Fruit fly (Drosophila melanogaster) whole organism, prepupa: ENCODE results near the gene Vps16A.

Source experiments
- CG11294 ChIP-seq: fragments of 200-800 bp; sonication (Bioruptor generic); IDR thresholded peaks from 2 replicates; pipeline ENCODE4 v1.3.6; 2022; ENCODE audit warnings: missing biosample characterization, missing genetic modification characterization
- CG15336 ChIP-seq: fragments of 200-800 bp; sonication (Bioruptor generic); IDR thresholded peaks from 2 replicates; pipeline ENCODE4 v1.3.6; 2022; ENCODE audit warnings: missing biosample characterization, missing genetic modification characterization
- CG1621 ChIP-seq: fragments of 200-800 bp; sonication (Bioruptor generic); optimal IDR thresholded peaks from 3 replicates; lab custom pipeline; 2018; ENCODE audit warnings: missing biosample characterization, mild to moderate bottlenecking, missing genetic modification characterization
- CG16779 ChIP-seq: fragments of 200-800 bp; sonication (Bioruptor generic); optimal IDR thresholded peaks from 3 replicates; lab custom pipeline; 2017; ENCODE audit warnings: missing biosample characterization, mild to moderate bottlenecking, missing genetic modification characterization
- CG3032 ChIP-seq: fragments of 200-800 bp; optimal IDR thresholded peaks from 2 replicates; lab custom pipeline; 2019; ENCODE audit warnings: missing biosample characterization, mild to moderate bottlenecking, missing genetic modification characterization, moderate library complexity
- CG8319 ChIP-seq: fragments of 200-800 bp; sonication (Bioruptor generic); optimal IDR thresholded peaks from 3 replicates; lab custom pipeline; 2016; ENCODE audit warnings: missing biosample characterization, missing genetic modification characterization
- CG9139 ChIP-seq: fragments of 200-800 bp; sonication (Bioruptor generic); optimal IDR thresholded peaks from 3 replicates; lab custom pipeline; 2017; ENCODE audit warnings: missing biosample characterization, mild to moderate bottlenecking, missing genetic modification characterization
- Eip75B ChIP-seq: fragments of 200-800 bp; sonication (Bioruptor generic); optimal IDR thresholded peaks from 3 replicates; lab custom pipeline; 2016; ENCODE audit warnings: missing biosample characterization, missing genetic modification characterization
- Ets21C ChIP-seq: fragments of 200-800 bp; sonication (Bioruptor generic); optimal IDR thresholded peaks from 3 replicates; lab custom pipeline; 2016; ENCODE audit warnings: missing biosample characterization, missing genetic modification characterization
- Hr38 ChIP-seq: sonication (Bioruptor generic); optimal IDR thresholded peaks from 2 replicates; lab custom pipeline; 2016; ENCODE audit warnings: missing biosample characterization, missing genetic modification characterization
- Lpt ChIP-seq: fragments of 200-800 bp; sonication (Bioruptor generic); optimal IDR thresholded peaks from 3 replicates; lab custom pipeline; 2016; ENCODE audit warnings: missing biosample characterization, missing genetic modification characterization
- OdsH ChIP-seq: fragments of 200-800 bp; sonication (Bioruptor generic); optimal IDR thresholded peaks from 3 replicates; lab custom pipeline; 2016; ENCODE audit warnings: missing biosample characterization, missing genetic modification characterization
- Smox ChIP-seq: fragments of 200-800 bp; sonication (Bioruptor generic); optimal IDR thresholded peaks from 3 replicates; lab custom pipeline; 2016; ENCODE audit warnings: missing biosample characterization, missing genetic modification characterization
- Sox102F ChIP-seq: fragments of 200-800 bp; sonication (Bioruptor generic); optimal IDR thresholded peaks from 2 replicates; lab custom pipeline; 2016; ENCODE audit warnings: missing biosample characterization, mild to moderate bottlenecking, missing genetic modification characterization
- Sox15 ChIP-seq: fragments of 200-800 bp; sonication (Bioruptor generic); optimal IDR thresholded peaks from 3 replicates; lab custom pipeline; 2016; ENCODE audit warnings: missing biosample characterization, missing genetic modification characterization
- esn ChIP-seq: fragments of 200-800 bp; sonication (Bioruptor generic); optimal IDR thresholded peaks from 2 replicates; lab custom pipeline; 2016; ENCODE audit warnings: missing biosample characterization, mild to moderate bottlenecking, missing genetic modification characterization, moderate library complexity
- fd85E ChIP-seq: fragments of 200-800 bp; sonication (Bioruptor generic); optimal IDR thresholded peaks from 3 replicates; lab custom pipeline; 2016; ENCODE audit warnings: missing biosample characterization, missing genetic modification characterization
- fkh ChIP-seq: fragments of 200-800 bp; sonication (Bioruptor generic); optimal IDR thresholded peaks from 3 replicates; lab custom pipeline; 2017; ENCODE audit warnings: missing biosample characterization, mild to moderate bottlenecking, missing genetic modification characterization, moderate library complexity

The Vps16A gene

DNA sequence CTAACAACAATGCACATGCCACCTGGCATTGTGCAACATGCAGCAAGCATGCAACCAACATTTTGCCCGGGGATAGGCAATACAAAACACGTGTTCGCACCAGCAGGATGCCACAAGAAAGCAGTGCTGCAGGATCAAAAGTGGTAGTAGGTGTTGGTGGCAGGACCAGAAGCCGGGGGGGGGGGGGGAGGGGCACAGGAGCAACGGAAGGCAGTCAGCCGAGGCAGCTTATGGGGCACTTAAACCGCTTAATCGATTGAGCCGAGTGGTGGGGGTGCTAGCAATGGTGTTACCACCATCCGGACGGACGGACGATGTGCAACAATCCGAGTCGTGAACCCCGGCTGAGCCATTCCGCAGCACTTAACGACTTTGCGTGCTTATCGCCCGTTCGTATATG, 30.3 kb downstream of the Vps16A start:
- TF ChIP-seq OdsH (GFP tag; lab: Kevin White, UChicago) (no peak), CG1621 (tag; lab: Kevin White, UChicago) (no peak), Hr38 (no peak), CG9139 (no peak), fd85E (no peak), CG15336 (GFP tag; lab: Robert Waterston, UW) (no peak), Sox102F (GFP tag; lab: Kevin White, UChicago) (no peak), esn (no peak), Sox15 (no peak), fkh (no peak), CG3032 (tag; lab: Kevin White, UChicago) (no peak), Lpt (GFP tag; lab: Kevin White, UChicago) (no peak), Ets21C (no peak), CG11294 (no peak), Eip75B (GFP tag; lab: Kevin White, UChicago) (no peak), CG8319 (GFP tag; lab: Kevin White, UChicago) (no peak), Smox (GFP tag; lab: Kevin White, UChicago) (no peak), CG16779 (tag; lab: Kevin White, UChicago) (no peak)
